Worm (Caenorhabditis elegans): ENCODE results near the gene C54G10.1.

DNA sequence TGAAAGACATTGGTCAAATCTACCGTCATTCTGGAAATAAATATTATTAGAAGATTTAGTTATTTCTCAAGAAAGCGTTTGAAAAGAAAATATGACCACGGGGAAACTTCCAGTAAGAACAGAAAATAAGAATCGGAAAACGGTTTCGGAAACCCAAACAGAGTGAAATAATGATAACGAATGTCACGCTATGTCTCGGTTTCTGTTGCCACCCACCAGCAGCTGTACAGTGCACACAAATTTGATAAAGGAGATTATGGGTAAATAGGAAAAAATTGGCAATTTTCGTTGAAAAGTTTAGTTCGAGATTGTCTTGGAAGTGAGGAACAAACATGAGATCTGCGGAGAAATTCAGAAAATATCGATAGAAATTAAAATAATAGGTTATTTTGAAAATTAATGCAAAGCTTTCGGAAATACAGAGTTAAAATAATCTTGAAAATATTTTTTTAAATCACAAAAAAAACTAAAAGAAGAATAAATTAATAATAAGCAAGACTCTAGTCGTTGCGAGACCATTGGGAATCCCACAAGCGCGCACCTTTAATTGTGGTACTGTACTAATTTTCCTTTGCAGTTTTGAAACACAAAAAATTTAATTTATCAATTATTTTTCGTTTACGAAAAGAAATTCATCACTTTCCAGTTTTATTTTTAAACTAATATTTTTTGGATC, 43.8 kb upstream of the C54G10.1 start, which contains the start of gene pes-9:
- no peak for TF ChIP-seq unc-30 (tag; optimal IDR thresholded peaks at IDR 0.05)
- no peak for TF ChIP-seq swsn-7 (tag; optimal IDR thresholded peaks at IDR 0.05)
- no peak for TF ChIP-seq mdl-1 (tag; optimal IDR thresholded peaks at IDR 0.05)
- TF ChIP-seq ztf-11 (tag; optimal IDR thresholded peaks at IDR 0.05) = no peak
- no peak for TF ChIP-seq unc-98 (GFP tag; IDR thresholded peaks at IDR 0.05)
- no peak for TF ChIP-seq nhr-71 (tag; optimal IDR thresholded peaks at IDR 0.05)
